Worm (Caenorhabditis elegans) whole organism, young adult: ENCODE results near the gene ptp-5.2.

Experiments
- B0019.2 ChIP-seq: fragments of 200-800 bp; sonication (Bioruptor generic); conservative IDR thresholded peaks from 2 replicates; pipeline ENCODE4 v1.3.6; 2022; ENCODE audit warnings: missing genetic modification reagents, missing genetic modification characterization, missing compliant biosample characterization
- B0336.3 ChIP-seq: fragments of 200-800 bp; sonication (Bioruptor generic); IDR thresholded peaks from 2 replicates; pipeline ENCODE4 v1.3.6; 2022; ENCODE audit warnings: missing genetic modification characterization, missing compliant biosample characterization
- C17E4.6 ChIP-seq: fragments of 200-800 bp; sonication (Bioruptor generic); IDR thresholded peaks from 2 replicates; pipeline ENCODE4 v1.3.6; 2022; ENCODE audit warnings: missing genetic modification reagents, missing genetic modification characterization, missing compliant biosample characterization
- F33H1.4 ChIP-seq: fragments of 200-800 bp; sonication (Bioruptor generic); IDR thresholded peaks from 2 replicates; pipeline ENCODE4 v1.3.6; 2022; ENCODE audit warnings: missing genetic modification reagents, missing genetic modification characterization, missing compliant biosample characterization
- F39B2.1 ChIP-seq: fragments of 200-800 bp; sonication (Bioruptor generic); IDR thresholded peaks from 2 replicates; pipeline ENCODE4 v1.3.6; 2022; ENCODE audit warnings: missing genetic modification reagents, missing genetic modification characterization, missing compliant biosample characterization
- K11D2.4 ChIP-seq: fragments of 200-800 bp; sonication (Bioruptor generic); IDR thresholded peaks from 2 replicates; pipeline ENCODE4 v1.3.6; 2022; ENCODE audit warnings: missing genetic modification reagents, missing genetic modification characterization, missing compliant biosample characterization
- T26A5.8 ChIP-seq: sonication (generic microtip); optimal IDR thresholded peaks from 2 replicates; lab custom pipeline; 2016; ENCODE audit warnings: missing genetic modification characterization, missing compliant biosample characterization
- Y56A3A.18 ChIP-seq: fragments of 200-800 bp; sonication (Bioruptor generic); IDR thresholded peaks from 2 replicates; pipeline ENCODE4 v1.3.6; 2022; ENCODE audit warnings: missing genetic modification reagents, missing genetic modification characterization, missing compliant biosample characterization
- ZK185.1 ChIP-seq: sonication (generic microtip); optimal IDR thresholded peaks from 2 replicates; lab custom pipeline; 2016; ENCODE audit warnings: mild to moderate bottlenecking, missing genetic modification characterization, missing compliant biosample characterization; ENCODE audit not compliant: poor library complexity, severe bottlenecking
- atf-7 ChIP-seq: sonication (generic microtip); optimal IDR thresholded peaks from 2 replicates; lab custom pipeline; 2017; ENCODE audit warnings: mild to moderate bottlenecking, missing genetic modification characterization, missing compliant biosample characterization
- attf-5 ChIP-seq: fragments of 200-800 bp; sonication (Bioruptor generic); optimal IDR thresholded peaks from 2 replicates; lab custom pipeline; 2018; ENCODE audit warnings: mild to moderate bottlenecking, missing genetic modification characterization, missing compliant biosample characterization
- attf-6 ChIP-seq: fragments of 200-800 bp; sonication (Bioruptor generic); IDR thresholded peaks from 2 replicates; pipeline ENCODE4 v1.3.6; 2022; ENCODE audit warnings: missing genetic modification reagents, missing genetic modification characterization, missing compliant biosample characterization
- cebp-1 ChIP-seq, 2 experiments: fragments of 200-800 bp in 1 of 2; sonication (Bioruptor generic) in 1 of 2; sonication (generic microtip) in 1 of 2; IDR thresholded peaks in 1 of 2; optimal IDR thresholded peaks in 1 of 2; 2 replicates each; pipeline versions ENCODE4 v1.3.6 to Lab custom; 2017 to 2022; ENCODE audit warnings: missing compliant biosample characterization in 2 of 2, missing genetic modification characterization in 2 of 2, mild to moderate bottlenecking in 1 of 2, missing genetic modification reagents in 1 of 2, moderate library complexity in 1 of 2
- ceh-100 ChIP-seq: fragments of 200-800 bp; sonication (Bioruptor generic); IDR thresholded peaks from 2 replicates; pipeline ENCODE4 v1.3.6; 2022; ENCODE audit warnings: missing genetic modification reagents, missing genetic modification characterization, missing compliant biosample characterization
- ceh-58 ChIP-seq: fragments of 200-800 bp; sonication (Bioruptor generic); IDR thresholded peaks from 2 replicates; pipeline ENCODE4 v1.3.6; 2022; ENCODE audit warnings: missing genetic modification characterization, missing compliant biosample characterization
- chd-7 ChIP-seq: sonication (generic microtip); optimal IDR thresholded peaks from 2 replicates; lab custom pipeline; 2016; ENCODE audit warnings: mild to moderate bottlenecking, missing genetic modification characterization, moderate library complexity, missing compliant biosample characterization
- die-1 ChIP-seq: sonication (generic microtip); optimal IDR thresholded peaks from 2 replicates; lab custom pipeline; 2016; ENCODE audit warnings: missing genotype, mild to moderate bottlenecking, missing genetic modification characterization, missing compliant biosample characterization
- dox-1 ChIP-seq: fragments of 200-800 bp; sonication (Bioruptor generic); IDR thresholded peaks from 2 replicates; pipeline ENCODE4 v1.3.6; 2022; ENCODE audit warnings: missing genetic modification reagents, missing genetic modification characterization, missing compliant biosample characterization
- efl-1 ChIP-seq: fragments of 150-350 bp; optimal IDR thresholded peaks from 2 replicates; lab custom pipeline; 2014; ENCODE audit warnings: missing biosample characterization, missing genetic modification reagents, missing genetic modification characterization
- egl-44 ChIP-seq: fragments of 200-800 bp; sonication (Bioruptor generic); IDR thresholded peaks from 2 replicates; pipeline ENCODE4 v1.3.6; 2022; ENCODE audit warnings: missing genetic modification reagents, missing genetic modification characterization, missing compliant biosample characterization
- ekl-4 ChIP-seq: fragments of 200-800 bp; sonication (Bioruptor generic); IDR thresholded peaks from 2 replicates; pipeline ENCODE4 v1.3.6; 2022; ENCODE audit warnings: missing genetic modification reagents, missing genetic modification characterization, missing compliant biosample characterization
- ets-4 ChIP-seq: fragments of 200-800 bp; sonication (Bioruptor generic); optimal IDR thresholded peaks from 2 replicates; lab custom pipeline; 2018; ENCODE audit warnings: mild to moderate bottlenecking, missing genetic modification characterization, missing compliant biosample characterization
- gei-17 ChIP-seq: fragments of 200-800 bp; sonication (Bioruptor generic); optimal IDR thresholded peaks from 2 replicates; lab custom pipeline; 2018; ENCODE audit warnings: mild to moderate bottlenecking, missing genetic modification characterization, missing compliant biosample characterization
- him-1 ChIP-seq: sonication (generic microtip); optimal IDR thresholded peaks from 2 replicates; lab custom pipeline; 2016; ENCODE audit warnings: missing genotype, missing genetic modification reagents, missing genetic modification characterization, missing compliant biosample characterization
- hlh-26 ChIP-seq: fragments of 200-800 bp; sonication (Bioruptor generic); conservative IDR thresholded peaks from 2 replicates; pipeline ENCODE4 v1.3.6; 2022; ENCODE audit warnings: missing genetic modification reagents, missing genetic modification characterization, missing compliant biosample characterization
- hsf-1 ChIP-seq: fragments of 200-800 bp; sonication (Bioruptor generic); IDR thresholded peaks from 2 replicates; pipeline ENCODE4 v1.3.6; 2022; ENCODE audit warnings: missing genetic modification reagents, missing genetic modification characterization, missing compliant biosample characterization
- lin-54 ChIP-seq: fragments of 200-800 bp; sonication (Bioruptor generic); optimal IDR thresholded peaks from 2 replicates; lab custom pipeline; 2018; ENCODE audit warnings: mild to moderate bottlenecking, missing genetic modification characterization, missing compliant biosample characterization
- lsl-1 ChIP-seq: fragments of 200-800 bp; sonication (Bioruptor generic); optimal IDR thresholded peaks from 2 replicates; lab custom pipeline; 2018; ENCODE audit warnings: mild to moderate bottlenecking, missing genetic modification characterization, moderate library complexity, missing compliant biosample characterization
- lsy-27 ChIP-seq: sonication (generic microtip); optimal IDR thresholded peaks from 2 replicates; lab custom pipeline; 2017; ENCODE audit warnings: missing genetic modification characterization, mild to moderate bottlenecking, missing compliant biosample characterization, antibody characterized with exemption, missing genotype, borderline replicate concordance; ENCODE audit not compliant: insufficient read depth
- madf-6 ChIP-seq: fragments of 200-800 bp; sonication (Bioruptor generic); IDR thresholded peaks from 2 replicates; pipeline ENCODE4 v1.3.6; 2022; ENCODE audit warnings: missing genetic modification reagents, missing genetic modification characterization, missing compliant biosample characterization
- madf-8 ChIP-seq: fragments of 200-800 bp; sonication (Bioruptor generic); conservative IDR thresholded peaks from 2 replicates; pipeline ENCODE4 v1.3.6; 2022; ENCODE audit warnings: missing genetic modification reagents, missing genetic modification characterization, missing compliant biosample characterization
- mxl-1 ChIP-seq: sonication (generic microtip); optimal IDR thresholded peaks from 2 replicates; lab custom pipeline; 2016; ENCODE audit warnings: missing genetic modification characterization, missing compliant biosample characterization
- nfya-1 ChIP-seq: sonication (generic microtip); optimal IDR thresholded peaks from 2 replicates; lab custom pipeline; 2017; ENCODE audit warnings: antibody characterized with exemption, missing compliant biosample characterization, missing genetic modification characterization, borderline replicate concordance; ENCODE audit not compliant: insufficient read depth
- nhr-120 ChIP-seq: fragments of 200-800 bp; sonication (Bioruptor generic); IDR thresholded peaks from 2 replicates; pipeline ENCODE4 v1.3.6; 2022; ENCODE audit warnings: missing genetic modification characterization, missing compliant biosample characterization
- nhr-27 ChIP-seq: fragments of 200-800 bp; sonication (Bioruptor generic); optimal IDR thresholded peaks from 2 replicates; lab custom pipeline; 2018; ENCODE audit warnings: mild to moderate bottlenecking, missing genetic modification characterization, moderate library complexity, missing compliant biosample characterization
- nhr-90 ChIP-seq: sonication (generic microtip); optimal IDR thresholded peaks from 2 replicates; lab custom pipeline; 2016; ENCODE audit warnings: missing genotype, mild to moderate bottlenecking, missing genetic modification characterization, missing compliant biosample characterization
- rcor-1 ChIP-seq: fragments of 200-800 bp; sonication (Bioruptor generic); IDR thresholded peaks from 2 replicates; pipeline ENCODE4 v1.3.6; 2022; ENCODE audit warnings: missing genetic modification reagents, missing genetic modification characterization, missing compliant biosample characterization
- snpc-1.1 ChIP-seq: sonication (generic microtip); optimal IDR thresholded peaks from 2 replicates; lab custom pipeline; 2017; ENCODE audit warnings: missing genetic modification characterization, mild to moderate bottlenecking, missing compliant biosample characterization, antibody characterized with exemption, moderate library complexity, missing genotype, missing genetic modification reagents; ENCODE audit not compliant: insufficient read depth
- snpc-3.4 ChIP-seq: sonication (generic microtip); optimal IDR thresholded peaks from 2 replicates; lab custom pipeline; 2017; ENCODE audit warnings: missing genetic modification characterization, mild to moderate bottlenecking, missing compliant biosample characterization, antibody characterized with exemption, moderate library complexity, missing genotype, missing genetic modification reagents
- tbp1 ChIP-seq: fragments of 200-800 bp; sonication (Bioruptor generic); optimal IDR thresholded peaks from 2 replicates; lab custom pipeline; 2018; ENCODE audit warnings: mild to moderate bottlenecking, missing genetic modification characterization, missing compliant biosample characterization
- unc-130 ChIP-seq: sonication (generic microtip); optimal IDR thresholded peaks from 2 replicates; lab custom pipeline; 2016; ENCODE audit warnings: missing genetic modification reagents, missing genetic modification characterization, missing compliant biosample characterization
- zim-3 ChIP-seq: sonication (generic microtip); optimal IDR thresholded peaks from 2 replicates; lab custom pipeline; 2017; ENCODE audit warnings: mild to moderate bottlenecking, missing genetic modification characterization, moderate library complexity, missing compliant biosample characterization
- ztf-18 ChIP-seq: sonication (generic microtip); optimal IDR thresholded peaks from 2 replicates; lab custom pipeline; 2016; ENCODE audit warnings: missing genotype, mild to moderate bottlenecking, missing genetic modification characterization, missing compliant biosample characterization
- ztf-25 ChIP-seq: fragments of 200-800 bp; sonication (Bioruptor generic); IDR thresholded peaks from 2 replicates; pipeline ENCODE4 v1.3.6; 2022; ENCODE audit warnings: missing genetic modification reagents, missing genetic modification characterization, missing compliant biosample characterization
- ztf-3 ChIP-seq: fragments of 200-800 bp; sonication (Bioruptor generic); optimal IDR thresholded peaks from 2 replicates; lab custom pipeline; 2018; ENCODE audit warnings: mild to moderate bottlenecking, missing genetic modification characterization, missing compliant biosample characterization

ptp-5.2 gene

DNA sequence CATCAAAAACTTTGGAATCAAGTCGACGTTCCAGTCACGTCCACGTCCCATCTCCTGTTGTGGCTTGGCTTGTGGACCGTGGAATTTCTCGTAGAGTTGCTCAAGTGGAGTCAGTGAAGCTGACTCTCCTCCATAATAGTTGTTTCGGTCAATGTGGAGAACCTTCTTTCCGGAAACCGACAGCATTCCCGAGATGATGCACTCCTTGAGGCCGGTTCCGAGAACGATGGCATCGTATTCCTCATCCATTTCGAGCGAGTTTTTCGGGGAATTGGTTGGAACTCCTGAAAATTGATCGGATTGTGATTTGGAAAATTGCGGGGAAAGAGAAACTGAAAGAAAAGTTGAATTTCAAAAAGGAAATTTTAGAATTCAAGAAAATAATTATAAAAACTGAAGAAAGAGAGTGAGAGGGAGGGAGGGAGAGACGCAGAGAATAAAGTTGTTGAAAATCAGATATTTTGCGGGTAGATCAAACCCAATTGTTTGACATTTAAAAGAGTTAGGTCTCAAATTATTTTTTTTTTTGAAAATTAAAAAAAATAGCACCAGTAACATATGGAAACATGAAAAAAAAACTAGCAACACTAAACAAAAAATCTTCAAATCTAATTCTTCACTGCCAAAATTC is 32.0 kb upstream of the ptp-5.2 start, which contains the start of gene gdi-1 (continued):
- TF ChIP-seq nfya-1 (tag; lab: Kevin White, UChicago) (no peak), snpc-3.4 (tag; lab: Kevin White, UChicago) (no peak), snpc-1.1 (tag; lab: Kevin White, UChicago) (peak; percentile 9), hlh-26 (no peak), nhr-120 (GFP tag; lab: Robert Waterston, UW) (no peak), ztf-18 (tag; lab: Kevin White, UChicago) (peak; percentile 13), tbp1 (GFP tag; lab: Kevin White, UChicago) (no peak)

DNA sequence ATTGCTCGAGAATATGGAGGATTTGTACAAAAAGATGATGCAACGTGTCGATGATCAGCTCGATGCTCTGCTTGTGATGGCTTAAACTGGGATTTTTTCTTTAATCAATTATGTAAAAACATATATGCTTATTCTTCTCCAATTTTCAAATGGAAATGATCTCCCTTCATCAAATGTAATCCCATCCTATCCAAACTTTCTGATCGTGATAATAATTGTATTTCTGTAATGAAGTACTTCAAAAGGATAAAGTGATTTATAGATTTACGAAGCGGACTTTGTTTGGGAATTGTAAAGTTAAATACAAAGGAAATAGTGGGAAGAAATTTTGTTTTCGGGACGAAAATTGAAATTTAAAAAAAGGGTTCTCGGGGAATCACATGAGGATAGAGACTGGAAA is 29.8 kb upstream of the ptp-5.2 start:
- TF ChIP-seq ztf-25 (GFP tag; lab: Robert Waterston, UW) (no peak), attf-6 (GFP tag; lab: Robert Waterston, UW) (peak; percentile 95), lsy-27 (no peak), ZK185.1 (tag; lab: Kevin White, UChicago) (peak; percentile 1), atf-7 (no peak), madf-8 (GFP tag; lab: Robert Waterston, UW) (no peak; the same call in 1 of the 2 replicates), F39B2.1 (GFP tag; lab: Robert Waterston, UW) (no peak), rcor-1 (GFP tag; lab: Robert Waterston, UW) (no peak), B0019.2 (GFP tag; lab: Robert Waterston, UW) (no peak), K11D2.4 (no peak), hsf-1 (GFP tag; lab: Robert Waterston, UW) (no peak), him-1 (tag; lab: Kevin White, UChicago) (peak; percentile 73), cebp-1 (GFP tag; IDR thresholded peaks at IDR 0.05; lab: Robert Waterston, UW) (no peak), cebp-1 (tag; optimal IDR thresholded peaks at IDR 0.05; lab: Kevin White, UChicago) (peak; percentile 25), dox-1 (GFP tag; lab: Robert Waterston, UW) (no peak), nhr-120 (GFP tag; lab: Robert Waterston, UW) (no peak), gei-17 (GFP tag; lab: Kevin White, UChicago) (no peak), lsl-1 (peak; percentile 0), T26A5.8 (tag; lab: Kevin White, UChicago) (no peak), ceh-100 (GFP tag; lab: Robert Waterston, UW) (no peak), ceh-58 (GFP tag; lab: Robert Waterston, UW) (no peak), Y56A3A.18 (GFP tag; lab: Robert Waterston, UW) (0 out of 2 replicates have a peak, but pooled peaks have one; percentile 3), nhr-27 (tag; lab: Kevin White, UChicago) (no peak), ekl-4 (GFP tag; lab: Robert Waterston, UW) (0 out of 2 replicates have a peak, but pooled peaks have one; percentile 26), B0336.3 (no peak; the same call in none of the 2 replicates), F33H1.4 (GFP tag; lab: Robert Waterston, UW) (no peak), zim-3 (tag; lab: Kevin White, UChicago) (no peak), C17E4.6 (GFP tag; lab: Robert Waterston, UW) (no peak), egl-44 (no peak), die-1 (tag; lab: Kevin White, UChicago) (peak; percentile 35), attf-5 (GFP tag; lab: Kevin White, UChicago) (no peak), lin-54 (GFP tag; lab: Kevin White, UChicago) (peak; percentile 21), nhr-90 (tag; lab: Kevin White, UChicago) (no peak), madf-6 (GFP tag; lab: Robert Waterston, UW) (no peak), unc-130 (GFP tag; lab: Kevin White, UChicago) (no peak), mxl-1 (tag; lab: Kevin White, UChicago) (no peak), chd-7 (tag; lab: Kevin White, UChicago) (no peak), ztf-3 (GFP tag; lab: Kevin White, UChicago) (no peak), ets-4 (GFP tag; lab: Kevin White, UChicago) (no peak), efl-1 (GFP tag; lab: Kevin White, UChicago) (no peak), snpc-1.1 (tag; lab: Kevin White, UChicago) (peak; percentile 31)
